Worm (Caenorhabditis elegans) whole organism, L3 larva: ENCODE measurements around the gene C53C11.1.

Experiments
- R02D3.7 ChIP-seq: fragments of 150-350 bp; optimal IDR thresholded peaks from 2 replicates; lab custom pipeline; 2014; ENCODE audit warnings: missing biosample characterization, missing genetic modification characterization
- ceh-16 ChIP-seq: sonication (generic microtip); optimal IDR thresholded peaks from 2 replicates; lab custom pipeline; 2017; ENCODE audit warnings: missing biosample characterization, missing genetic modification characterization
- daf-12 ChIP-seq: fragments of 150-350 bp; optimal IDR thresholded peaks from 2 replicates; lab custom pipeline; 2014; ENCODE audit warnings: missing biosample characterization, missing genetic modification reagents, missing genetic modification characterization
- egl-27 ChIP-seq: sonication (generic microtip); optimal IDR thresholded peaks from 4 replicates; lab custom pipeline; 2017; ENCODE audit warnings: missing biosample characterization, missing genetic modification reagents, missing genetic modification characterization
- egl-5 ChIP-seq: fragments of 150-350 bp; optimal IDR thresholded peaks from 2 replicates; lab custom pipeline; 2017; ENCODE audit warnings: missing biosample characterization, missing genetic modification reagents, missing genetic modification characterization, inconsistent platforms
- elt-2 ChIP-seq: sonication (generic microtip); optimal IDR thresholded peaks from 2 replicates; lab custom pipeline; 2016; ENCODE audit warnings: missing genetic modification reagents, mild to moderate bottlenecking, missing genetic modification characterization, missing compliant biosample characterization
- elt-3 ChIP-seq, 3 experiments: fragments of 150-350 bp in 1 of 3; sonication (generic microtip) in 2 of 3; optimal IDR thresholded peaks; 2 replicates in 2 of 3; 4 replicates in 1 of 3; lab custom pipeline; 2014 to 2017; ENCODE audit warnings: missing biosample characterization in 3 of 3, missing genetic modification characterization in 3 of 3
- eor-1 ChIP-seq, 2 experiments: fragments of 150-350 bp; optimal IDR thresholded peaks; 2 replicates each; lab custom pipeline; 2014 to 2018; ENCODE audit warnings: missing biosample characterization in 2 of 2, missing genetic modification characterization in 2 of 2
- fkh-2 ChIP-seq: fragments of 150-350 bp; optimal IDR thresholded peaks from 2 replicates; lab custom pipeline; 2014; ENCODE audit warnings: missing biosample characterization, missing genetic modification reagents, missing genetic modification characterization
- hmg-11 ChIP-seq: sonication (generic microtip); optimal IDR thresholded peaks from 2 replicates; lab custom pipeline; 2016; ENCODE audit warnings: missing genetic modification characterization, missing compliant biosample characterization
- jun-1 ChIP-seq: fragments of 150-350 bp; optimal IDR thresholded peaks from 2 replicates; lab custom pipeline; 2014; ENCODE audit warnings: missing biosample characterization, missing genetic modification reagents, missing genetic modification characterization
- lin-15B ChIP-seq: fragments of 150-350 bp; optimal IDR thresholded peaks from 2 replicates; lab custom pipeline; 2014; ENCODE audit warnings: missing biosample characterization, missing genetic modification characterization
- lin-39 ChIP-seq: fragments of 150-350 bp; optimal IDR thresholded peaks from 2 replicates; lab custom pipeline; 2018; ENCODE audit warnings: missing biosample characterization, missing genetic modification reagents, missing genetic modification characterization
- lsy-12 ChIP-seq: sonication (generic microtip); optimal IDR thresholded peaks from 2 replicates; lab custom pipeline; 2016; ENCODE audit warnings: mild to moderate bottlenecking, missing genetic modification characterization, missing compliant biosample characterization
- mdl-1 ChIP-seq: fragments of 150-350 bp; optimal IDR thresholded peaks from 2 replicates; lab custom pipeline; 2014; ENCODE audit warnings: missing biosample characterization, missing genetic modification characterization
- mml-1 ChIP-seq: fragments of 150-350 bp; sonication (generic microtip); optimal IDR thresholded peaks from 3 replicates; lab custom pipeline; 2014; ENCODE audit warnings: missing biosample characterization, missing genetic modification characterization
- nhr-11 ChIP-seq: fragments of 150-350 bp; optimal IDR thresholded peaks from 2 replicates; lab custom pipeline; 2014; ENCODE audit warnings: missing biosample characterization, missing genetic modification characterization
- nhr-12 ChIP-seq: fragments of 150-350 bp; optimal IDR thresholded peaks from 2 replicates; lab custom pipeline; 2014; ENCODE audit warnings: missing biosample characterization, missing genetic modification characterization
- nhr-237 ChIP-seq: fragments of 150-350 bp; optimal IDR thresholded peaks from 2 replicates; lab custom pipeline; 2014; ENCODE audit warnings: missing biosample characterization, missing genetic modification characterization
- nhr-25 ChIP-seq: sonication (generic microtip); optimal IDR thresholded peaks from 2 replicates; lab custom pipeline; 2017; ENCODE audit warnings: missing biosample characterization, missing genetic modification characterization
- nhr-67 ChIP-seq: fragments of 150-350 bp; optimal IDR thresholded peaks from 2 replicates; lab custom pipeline; 2014; ENCODE audit warnings: missing biosample characterization, missing genetic modification characterization
- nhr-77 ChIP-seq: fragments of 150-350 bp; optimal IDR thresholded peaks from 2 replicates; lab custom pipeline; 2014; ENCODE audit warnings: missing biosample characterization, missing genetic modification characterization
- pha-4 ChIP-seq: fragments of 150-350 bp; optimal IDR thresholded peaks from 2 replicates; lab custom pipeline; 2014; ENCODE audit warnings: missing biosample characterization, missing genetic modification reagents, missing genetic modification characterization
- pqm-1 ChIP-seq: fragments of 150-350 bp; optimal IDR thresholded peaks from 2 replicates; lab custom pipeline; 2017; ENCODE audit warnings: missing biosample characterization, missing genetic modification characterization, inconsistent platforms
- sea-2 ChIP-seq: fragments of 150-350 bp; sonication (generic microtip); optimal IDR thresholded peaks from 4 replicates; lab custom pipeline; 2014; ENCODE audit warnings: missing biosample characterization, missing genetic modification reagents, missing genetic modification characterization
- snpc-4 ChIP-seq: fragments of 150-350 bp; optimal IDR thresholded peaks from 2 replicates; lab custom pipeline; 2014; ENCODE audit warnings: missing biosample characterization, missing genetic modification characterization
- tbx-2 ChIP-seq: sonication (generic microtip); optimal IDR thresholded peaks from 2 replicates; lab custom pipeline; 2016; ENCODE audit warnings: mild to moderate bottlenecking, missing genetic modification characterization, missing compliant biosample characterization
- zag-1 ChIP-seq: fragments of 150-350 bp; optimal IDR thresholded peaks from 2 replicates; lab custom pipeline; 2014; ENCODE audit warnings: missing biosample characterization, missing genetic modification characterization
- ztf-11 ChIP-seq: fragments of 150-350 bp; optimal IDR thresholded peaks from 2 replicates; lab custom pipeline; 2014; ENCODE audit warnings: missing biosample characterization, missing genetic modification characterization
- ztf-4 ChIP-seq: fragments of 150-350 bp; optimal IDR thresholded peaks from 2 replicates; lab custom pipeline; 2014; ENCODE audit warnings: missing biosample characterization, missing genetic modification characterization

C53C11.1 gene

ce11 chrX:17374534-17374933, 34.0 kb downstream of the C53C11.1 start, which contains the start of gene F10D7.3:
Gene F10D7.3 (minus strand): TSS chrX:17374634.
- TF ChIP-seq eor-1 (tag; optimal IDR thresholded peaks at IDR 0.05; lab: Kevin White, UChicago) = no peak
- no peak for TF ChIP-seq egl-5 (tag; lab: Kevin White, UChicago)
- TF ChIP-seq nhr-25 (tag; lab: Kevin White, UChicago) = no peak
- TF ChIP-seq ceh-16 (tag; lab: Kevin White, UChicago) = no peak

ce11 chrX:17375877-17376276, 35.3 kb downstream of the C53C11.1 start:
- TF ChIP-seq fkh-2 (tag; lab: Kevin White, UChicago) (no peak), pqm-1 (tag; lab: Kevin White, UChicago) (peak; percentile 56), mdl-1 (no peak), ztf-11 (tag; lab: Kevin White, UChicago) (no peak), lin-15B (tag; lab: Kevin White, UChicago) (no peak), egl-27 (tag; lab: Kevin White, UChicago) (no peak), ztf-4 (tag; lab: Kevin White, UChicago) (no peak), jun-1 (tag; lab: Kevin White, UChicago) (no peak), snpc-4 (tag; lab: Kevin White, UChicago) (no peak), R02D3.7 (no peak), pha-4 (tag; lab: Kevin White, UChicago) (peak; percentile 31), nhr-237 (tag; lab: Kevin White, UChicago) (no peak), lin-39 (no peak), nhr-67 (no peak), zag-1 (no peak), elt-3 (tag; optimal IDR thresholded peaks at IDR 0.05; lab: Kevin White, UChicago) (no peak), elt-2 (tag; lab: Kevin White, UChicago) (peak; percentile 89), mml-1 (tag; lab: Kevin White, UChicago) (no peak), nhr-77 (no peak)

ce11 chrX:17378996-17379395, 38.4 kb downstream of the C53C11.1 start:
- TF ChIP-seq fkh-2 (tag; lab: Kevin White, UChicago) = no peak
- no peak for TF ChIP-seq jun-1 (tag; lab: Kevin White, UChicago)
- TF ChIP-seq lsy-12 (tag; lab: Kevin White, UChicago) = no peak
- TF ChIP-seq elt-2 (tag; lab: Kevin White, UChicago) = peak; percentile 56
- TF ChIP-seq sea-2 (GFP tag; lab: Kevin White, UChicago) = no peak

- TF ChIP-seq jun-1 (tag; lab: Kevin White, UChicago) (no peak), egl-27 (tag; lab: Kevin White, UChicago) (no peak), hmg-11 (tag; lab: Kevin White, UChicago) (no peak), elt-3 (tag; optimal IDR thresholded peaks at IDR 0.05; lab: Kevin White, UChicago) (no peak), ceh-16 (tag; lab: Kevin White, UChicago) (no peak), nhr-12 (tag; lab: Kevin White, UChicago) (no peak)
These were observed 39.1 kb downstream of the C53C11.1 start, which contains the start of gene F10D7.10 for ce11 chrX:17379675-17380074. Gene F10D7.10 (minus strand): TSS chrX:17379775.

ce11 chrX:17381975-17382374, 41.4 kb downstream of the C53C11.1 start, which contains the start of gene F10D7.4:
Gene F10D7.4 (minus strand): TSS chrX:17382075.
- no peak for TF ChIP-seq elt-2 (tag; lab: Kevin White, UChicago)
- TF ChIP-seq jun-1 (tag; lab: Kevin White, UChicago) = no peak
- TF ChIP-seq lin-15B (tag; lab: Kevin White, UChicago) = no peak
- no peak for TF ChIP-seq fkh-2 (tag; lab: Kevin White, UChicago)
- no peak for TF ChIP-seq R02D3.7
- TF ChIP-seq nhr-11 (tag; lab: Kevin White, UChicago) = no peak
- TF ChIP-seq egl-5 (tag; lab: Kevin White, UChicago) = no peak
- TF ChIP-seq, all 47 proteins: peak for 0

ce11 chrX:17384343-17384742, 43.8 kb downstream of the C53C11.1 start:
- TF ChIP-seq daf-12 (tag; lab: Kevin White, UChicago) (no peak), tbx-2 (tag; lab: Kevin White, UChicago) (no peak), zag-1 (no peak)
